Fruit fly (Drosophila melanogaster) whole organism, embryonic: ENCODE measurements around the gene Ae2.

Experiments
- Atf3 ChIP-seq: fragments of 200-800 bp; sonication (Bioruptor generic); optimal IDR thresholded peaks from 3 replicates; lab custom pipeline; 2016; ENCODE audit warnings: missing biosample characterization, missing genetic modification characterization
- CG10147 ChIP-seq: fragments of 200-800 bp; sonication (Bioruptor generic); optimal IDR thresholded peaks from 2 replicates; lab custom pipeline; 2019; ENCODE audit warnings: missing biosample characterization, mild to moderate bottlenecking, missing genetic modification characterization, moderate library complexity
- CG10431 ChIP-seq: fragments of 200-800 bp; sonication (Bioruptor generic); optimal IDR thresholded peaks from 3 replicates; lab custom pipeline; 2018; ENCODE audit warnings: missing biosample characterization, mild to moderate bottlenecking, missing genetic modification characterization
- CG10654 ChIP-seq: fragments of 200-800 bp; sonication (Bioruptor generic); optimal IDR thresholded peaks from 2 replicates; lab custom pipeline; 2016; ENCODE audit warnings: missing biosample characterization, missing genetic modification characterization
- CG11723 ChIP-seq: fragments of 200-800 bp; sonication (Bioruptor generic); optimal IDR thresholded peaks from 2 replicates; lab custom pipeline; 2017; ENCODE audit warnings: missing biosample characterization, mild to moderate bottlenecking, missing genetic modification characterization
- CG12071 ChIP-seq: fragments of 200-800 bp; sonication (Bioruptor generic); optimal IDR thresholded peaks from 3 replicates; lab custom pipeline; 2018; ENCODE audit warnings: missing biosample characterization, mild to moderate bottlenecking, missing genetic modification characterization
- CG12104 ChIP-seq: fragments of 200-800 bp; sonication (Bioruptor generic); optimal IDR thresholded peaks from 3 replicates; lab custom pipeline; 2016; ENCODE audit warnings: missing biosample characterization, missing genetic modification characterization
- CG14860 ChIP-seq: fragments of 200-800 bp; sonication (Bioruptor generic); IDR thresholded peaks from 3 replicates; pipeline ENCODE4 v1.3.6; 2022; ENCODE audit warnings: missing biosample characterization, missing genetic modification characterization; ENCODE audit not compliant: partially characterized antibody
- CG15479 ChIP-seq: fragments of 200-800 bp; sonication (Bioruptor generic); optimal IDR thresholded peaks from 3 replicates; lab custom pipeline; 2019; ENCODE audit warnings: missing biosample characterization, mild to moderate bottlenecking, missing genetic modification characterization, moderate library complexity
- CG1603 ChIP-seq: fragments of 200-800 bp; sonication (Bioruptor generic); optimal IDR thresholded peaks from 2 replicates; lab custom pipeline; 2019; ENCODE audit warnings: missing biosample characterization, mild to moderate bottlenecking, missing genetic modification characterization, moderate library complexity
- CG17359 ChIP-seq: fragments of 200-800 bp; sonication (Bioruptor generic); optimal IDR thresholded peaks from 3 replicates; lab custom pipeline; 2018; ENCODE audit warnings: missing biosample characterization, mild to moderate bottlenecking, missing genetic modification characterization, moderate library complexity
- CG3065 ChIP-seq: fragments of 200-800 bp; sonication (Bioruptor generic); optimal IDR thresholded peaks from 2 replicates; lab custom pipeline; 2016; ENCODE audit warnings: missing biosample characterization, missing genetic modification characterization
- CG3163 ChIP-seq: fragments of 200-800 bp; sonication (Bioruptor generic); optimal IDR thresholded peaks from 3 replicates; lab custom pipeline; 2016; ENCODE audit warnings: missing biosample characterization, missing genetic modification characterization
- CG3407 ChIP-seq: fragments of 200-800 bp; sonication (Bioruptor generic); optimal IDR thresholded peaks from 2 replicates; lab custom pipeline; 2018; ENCODE audit warnings: missing biosample characterization, mild to moderate bottlenecking, missing genetic modification characterization
- CG43689 ChIP-seq: fragments of 200-800 bp; sonication (Bioruptor generic); IDR thresholded peaks from 2 replicates; pipeline ENCODE4 v1.3.6; 2022; ENCODE audit warnings: missing biosample characterization, missing genetic modification characterization
- CG5245 ChIP-seq: fragments of 200-800 bp; sonication (Bioruptor generic); optimal IDR thresholded peaks from 3 replicates; lab custom pipeline; 2016; ENCODE audit warnings: missing biosample characterization, missing genetic modification characterization
- CG6175 ChIP-seq: fragments of 200-800 bp; sonication (Bioruptor generic); IDR thresholded peaks from 3 replicates; pipeline ENCODE4 v1.3.6; 2022; ENCODE audit warnings: missing biosample characterization, missing genetic modification characterization
- CG7556 ChIP-seq: fragments of 200-800 bp; sonication (Bioruptor generic); optimal IDR thresholded peaks from 2 replicates; lab custom pipeline; 2017; ENCODE audit warnings: missing biosample characterization, mild to moderate bottlenecking, missing genetic modification characterization
- CG8944 ChIP-seq: fragments of 200-800 bp; sonication (Bioruptor generic); optimal IDR thresholded peaks from 3 replicates; lab custom pipeline; 2016; ENCODE audit warnings: missing biosample characterization, missing genetic modification characterization
- CG9876 ChIP-seq: fragments of 200-800 bp; sonication (Bioruptor generic); optimal IDR thresholded peaks from 2 replicates; lab custom pipeline; 2016; ENCODE audit warnings: missing biosample characterization, missing genetic modification characterization
- CkIIα-i1 ChIP-seq: fragments of 200-800 bp; sonication (Bioruptor generic); IDR thresholded peaks from 2 replicates; pipeline ENCODE4 v1.3.6; 2022; ENCODE audit warnings: missing biosample characterization, missing genetic modification characterization
- D19B ChIP-seq: fragments of 200-800 bp; sonication (Bioruptor generic); optimal IDR thresholded peaks from 2 replicates; lab custom pipeline; 2017; ENCODE audit warnings: missing biosample characterization, mild to moderate bottlenecking, missing genetic modification characterization
- Dek ChIP-seq: fragments of 200-800 bp; sonication (Bioruptor generic); optimal IDR thresholded peaks from 3 replicates; lab custom pipeline; 2019; ENCODE audit warnings: missing biosample characterization, mild to moderate bottlenecking, missing genetic modification characterization, moderate library complexity
- E2f2 ChIP-seq: fragments of 200-800 bp; sonication (Bioruptor generic); IDR thresholded peaks from 2 replicates; pipeline ENCODE4 v1.3.6; 2022; ENCODE audit warnings: missing biosample characterization, missing genetic modification characterization
- Eip74EF ChIP-seq, 2 experiments: fragments of 200-800 bp in 1 of 2; fragments of >200 bp in 1 of 2; sonication (Bioruptor generic) in 1 of 2; optimal IDR thresholded peaks; 2 replicates each; lab custom pipeline; 2017 to 2019; ENCODE audit warnings: missing biosample characterization in 2 of 2, missing genetic modification characterization in 2 of 2, mild to moderate bottlenecking in 1 of 2, moderate library complexity in 1 of 2
- Ets65A ChIP-seq: fragments of 200-800 bp; sonication (Bioruptor generic); peaks from one replicate; lab custom pipeline; 2016; ENCODE audit warnings: missing biosample characterization, missing genetic modification characterization
- HLH54F ChIP-seq: fragments of 200-800 bp; sonication (Bioruptor generic); optimal IDR thresholded peaks from 3 replicates; lab custom pipeline; 2016; ENCODE audit warnings: missing biosample characterization, missing genetic modification characterization
- Hr39 ChIP-seq: fragments of >200 bp; optimal IDR thresholded peaks from 2 replicates; lab custom pipeline; 2017
- Hsf ChIP-seq: fragments of 200-800 bp; sonication (Bioruptor generic); optimal IDR thresholded peaks from 3 replicates; lab custom pipeline; 2016; ENCODE audit warnings: missing biosample characterization, missing genetic modification characterization
- Lhr ChIP-seq: fragments of 200-800 bp; sonication (Bioruptor generic); optimal IDR thresholded peaks from 3 replicates; lab custom pipeline; 2017; ENCODE audit warnings: mild to moderate bottlenecking, missing biosample characterization, missing genetic modification reagents, missing genetic modification characterization
- Lpt ChIP-seq: fragments of >200 bp; optimal IDR thresholded peaks from 2 replicates; lab custom pipeline; 2018; ENCODE audit warnings: missing biosample characterization, missing genetic modification characterization
- MBD-R2 ChIP-seq: fragments of 200-800 bp; sonication (Bioruptor generic); IDR thresholded peaks from 2 replicates; pipeline ENCODE4 v1.3.6; 2022; ENCODE audit warnings: missing biosample characterization, missing genetic modification characterization
- Mes4 ChIP-seq: fragments of 200-800 bp; sonication (Bioruptor generic); optimal IDR thresholded peaks from 2 replicates; lab custom pipeline; 2016; ENCODE audit warnings: missing biosample characterization, missing genetic modification characterization
- Optix ChIP-seq: fragments of 200-800 bp; sonication (Bioruptor generic); IDR thresholded peaks from 3 replicates; pipeline ENCODE4 v1.3.6; 2022; ENCODE audit warnings: missing biosample characterization, missing genetic modification characterization
- ato ChIP-seq: fragments of 200-800 bp; sonication (Bioruptor generic); IDR thresholded peaks from 2 replicates; pipeline ENCODE4 v1.3.6; 2022; ENCODE audit warnings: missing biosample characterization, missing genetic modification characterization; ENCODE audit not compliant: partially characterized antibody
- cad ChIP-seq: fragments of >200 bp; optimal IDR thresholded peaks from 2 replicates; lab custom pipeline; 2017; ENCODE audit warnings: missing biosample characterization, missing genetic modification characterization
- fru ChIP-seq: fragments of >200 bp; optimal IDR thresholded peaks from 2 replicates; lab custom pipeline; 2017
- fu2 ChIP-seq: fragments of 200-800 bp; sonication (Bioruptor generic); optimal IDR thresholded peaks from 2 replicates; lab custom pipeline; 2016; ENCODE audit warnings: missing biosample characterization, missing genetic modification characterization
- hth ChIP-seq: fragments of >200 bp; optimal IDR thresholded peaks from 2 replicates; lab custom pipeline; 2017; ENCODE audit warnings: inconsistent platforms
- jigr1 ChIP-seq: fragments of 200-800 bp; sonication (Bioruptor generic); IDR thresholded peaks from 3 replicates; pipeline ENCODE4 v1.3.6; 2022; ENCODE audit warnings: missing biosample characterization, missing genetic modification characterization
- lov ChIP-seq, 2 experiments: fragments of 200-800 bp in 1 of 2; fragments of >200 bp in 1 of 2; sonication (Bioruptor generic) in 1 of 2; IDR thresholded peaks in 1 of 2; optimal IDR thresholded peaks in 1 of 2; 2 replicates in 1 of 2; 3 replicates in 1 of 2; pipeline versions ENCODE4 v1.3.6 to Lab custom; 2017 to 2022; ENCODE audit warnings: missing biosample characterization in 1 of 2, missing genetic modification characterization in 1 of 2
- maf-S ChIP-seq: fragments of 200-800 bp; sonication (Bioruptor generic); optimal IDR thresholded peaks from 2 replicates; lab custom pipeline; 2016; ENCODE audit warnings: missing biosample characterization, missing genetic modification characterization
- mld ChIP-seq: fragments of 200-800 bp; sonication (Bioruptor generic); IDR thresholded peaks from 3 replicates; pipeline ENCODE4 v1.3.6; 2022; ENCODE audit warnings: missing biosample characterization, missing genetic modification characterization; ENCODE audit not compliant: partially characterized antibody
- oc ChIP-seq: fragments of 200-800 bp; sonication (Bioruptor generic); optimal IDR thresholded peaks from 2 replicates; lab custom pipeline; 2018; ENCODE audit warnings: missing biosample characterization, mild to moderate bottlenecking, missing genetic modification characterization, moderate library complexity
- otp ChIP-seq: fragments of 200-800 bp; sonication (Bioruptor generic); IDR thresholded peaks from 3 replicates; pipeline ENCODE4, ENCODE4 v1.3.6; 2022; ENCODE audit warnings: missing biosample characterization, missing genetic modification characterization
- pan ChIP-seq, 4 experiments: fragments of >200 bp in 3 of 4; fragments of 200-800 bp in 1 of 4; sonication (Bioruptor generic) in 1 of 4; optimal IDR thresholded peaks in 3 of 4; IDR thresholded peaks in 1 of 4; 2 replicates each; pipeline versions ENCODE4 v1.3.6 to Lab custom; 2017 to 2022; ENCODE audit warnings: missing biosample characterization in 2 of 4, missing genetic modification characterization in 2 of 4, mixed read lengths in 1 of 4
- pum ChIP-seq: fragments of 200-800 bp; sonication (Bioruptor generic); optimal IDR thresholded peaks from 2 replicates; lab custom pipeline; 2016; ENCODE audit warnings: missing biosample characterization, missing genetic modification characterization
- sens ChIP-seq: fragments of 200-800 bp; sonication (Bioruptor generic); peaks from one replicate; lab custom pipeline; 2016; ENCODE audit warnings: missing biosample characterization, missing genetic modification characterization
- toy ChIP-seq: fragments of 200-800 bp; sonication (Bioruptor generic); IDR thresholded peaks from 2 replicates; pipeline ENCODE4 v1.3.6; 2022; ENCODE audit warnings: missing biosample characterization, missing genetic modification characterization
- tx ChIP-seq: fragments of 200-800 bp; sonication (Bioruptor generic); optimal IDR thresholded peaks from 2 replicates; lab custom pipeline; 2016; ENCODE audit warnings: missing biosample characterization, missing genetic modification characterization

Gene Ae2

DNA sequence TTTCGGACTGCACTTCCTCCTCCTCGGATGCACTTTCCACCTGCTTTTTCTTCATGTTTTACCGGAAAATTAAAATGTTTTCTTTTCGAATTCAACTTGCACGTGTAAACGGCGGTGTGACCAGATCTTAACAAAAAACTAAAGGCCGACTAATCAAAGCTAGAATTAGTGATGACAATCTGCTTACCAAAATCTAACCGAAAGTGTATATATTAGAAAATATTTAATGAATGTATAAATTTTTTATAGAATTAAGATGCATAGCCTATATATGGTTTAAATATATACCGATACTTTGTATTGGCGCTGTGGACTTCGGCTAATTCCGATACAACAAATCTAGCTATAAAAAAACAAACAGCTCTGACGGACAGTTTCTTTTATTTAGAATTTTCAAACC, 44.4 kb upstream of the Ae2 start, which contains the start of the genes CG18178 and CG14174 (continued):
- TF ChIP-seq fru (lab: Kevin White, UChicago) (no peak), CG5245 (GFP tag; lab: Kevin White, UChicago) (peak; percentile 41), Eip74EF (GFP tag; optimal IDR thresholded peaks at IDR 0.05; lab: Kevin White, UChicago) (no peak), mld (GFP tag; lab: Robert Waterston, UW) (no peak), CG3163 (no peak), Lhr (GFP tag; lab: Kevin White, UChicago) (peak; percentile 13), CG12071 (no peak), CG9876 (GFP tag; lab: Kevin White, UChicago) (no peak), fu2 (GFP tag; lab: Kevin White, UChicago) (no peak), Atf3 (GFP tag; lab: Kevin White, UChicago) (no peak), oc (tag; lab: Kevin White, UChicago) (no peak), lov (optimal IDR thresholded peaks at IDR 0.05; lab: Kevin White, UChicago) (no peak), lov (GFP tag; IDR thresholded peaks at IDR 0.05; lab: Robert Waterston, UW) (no peak), CG1603 (tag; lab: Kevin White, UChicago) (no peak), Optix (GFP tag; lab: Robert Waterston, UW) (no peak), hth (lab: Kevin White, UChicago) (no peak), cad (GFP tag; lab: Kevin White, UChicago) (no peak), maf-S (GFP tag; lab: Kevin White, UChicago) (no peak), D19B (GFP tag; lab: Kevin White, UChicago) (no peak), sens (GFP tag; lab: Kevin White, UChicago) (peak; percentile 89), CG6175 (GFP tag; lab: Robert Waterston, UW) (no peak), MBD-R2 (GFP tag; lab: Robert Waterston, UW) (peak; percentile 88), CG15479 (GFP tag; lab: Kevin White, UChicago) (no peak), CG7556 (GFP tag; lab: Kevin White, UChicago) (peak; percentile 35), CG10654 (GFP tag; lab: Kevin White, UChicago) (peak; percentile 49), pan (optimal IDR thresholded peaks at IDR 0.05; lab: Kevin White, UChicago) (no peak), pan (GFP tag; optimal IDR thresholded peaks at IDR 0.05 in 1 of 2, IDR thresholded peaks at IDR 0.05 in 1 of 2) (peak in 1 of 2 experiments; percentile 51), CG43689 (GFP tag; lab: Robert Waterston, UW) (no peak), CkIIα-i1 (GFP tag; lab: Robert Waterston, UW) (no peak), CG17359 (peak; percentile 53), pum (GFP tag; lab: Kevin White, UChicago) (no peak), CG10431 (GFP tag; lab: Kevin White, UChicago) (peak; percentile 42), tx (no peak)

DNA sequence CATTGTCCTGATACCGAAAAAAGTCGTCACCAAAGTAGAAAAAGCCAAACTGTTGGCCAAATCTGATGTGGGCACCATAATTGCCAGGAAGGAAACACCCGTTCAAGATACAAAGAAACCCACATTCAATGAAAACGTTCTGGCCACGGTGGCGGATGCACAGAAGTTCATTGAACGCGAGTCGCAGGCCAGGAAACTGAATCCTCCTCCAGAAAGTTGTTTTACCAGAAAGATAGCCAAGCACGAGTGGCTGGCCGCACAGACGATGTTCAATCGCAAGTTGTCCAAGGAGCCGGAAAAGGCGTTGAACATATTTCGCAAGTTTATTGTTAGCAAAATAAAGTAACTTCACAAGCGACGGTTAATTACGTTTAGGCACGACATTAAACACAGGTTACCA, 43.2 kb upstream of the Ae2 start:
- TF ChIP-seq Dek (tag; lab: Kevin White, UChicago) (no peak), Ets65A (peak; percentile 91)
- TF ChIP-seq, all 482 proteins: peak for 1

DNA sequence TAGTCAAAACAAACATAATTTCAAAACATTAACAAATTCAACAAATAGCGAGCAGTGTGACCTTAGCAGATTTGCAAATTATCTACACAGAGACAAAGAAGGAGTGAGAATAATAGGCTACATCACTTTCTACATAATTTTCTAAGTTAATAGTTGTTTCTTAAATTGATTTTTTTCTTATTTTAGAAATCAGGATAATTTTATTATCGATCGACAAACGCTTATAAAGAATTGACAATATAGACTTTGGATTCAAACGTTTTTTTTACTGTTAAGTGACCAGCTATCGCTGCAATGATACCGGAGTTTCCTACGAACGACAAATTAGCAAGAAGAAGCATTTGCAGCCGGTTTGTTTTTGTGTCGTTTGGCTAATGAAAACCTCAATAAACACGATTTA, 40.2 kb upstream of the Ae2 start, which contains the start of the genes nbs and defl:
Gene nbs (minus strand): TSS at position 87 of the 400 bp plus-strand sequence.
Gene defl (plus strand): TSS at position 316 of the 400 bp plus-strand sequence.
- TF ChIP-seq E2f2 (GFP tag; lab: Robert Waterston, UW) (peak; percentile 60), ato (GFP tag; lab: Robert Waterston, UW) (no peak), HLH54F (GFP tag; lab: Kevin White, UChicago) (peak; percentile 76), Lpt (GFP tag; lab: Kevin White, UChicago) (no peak), Hr39 (lab: Kevin White, UChicago) (no peak), jigr1 (GFP tag; lab: Robert Waterston, UW) (no peak), CG14860 (GFP tag; lab: Robert Waterston, UW) (peak; percentile 31; the same call in 1 of the 3 replicates), toy (GFP tag; lab: Robert Waterston, UW) (no peak), CG10147 (GFP tag; lab: Kevin White, UChicago) (peak; percentile 53), otp (GFP tag; lab: Robert Waterston, UW) (no peak), CG12104 (GFP tag; lab: Kevin White, UChicago) (peak; percentile 53), CG11723 (GFP tag; lab: Kevin White, UChicago) (no peak), fru (lab: Kevin White, UChicago) (no peak), Mes4 (peak; percentile 8), Hsf (GFP tag; lab: Kevin White, UChicago) (peak; percentile 74), pum (GFP tag; lab: Kevin White, UChicago) (peak; percentile 61), CG8944 (peak; percentile 50), CG5245 (GFP tag; lab: Kevin White, UChicago) (peak; percentile 32), CG3065 (GFP tag; lab: Kevin White, UChicago) (peak; percentile 32), CG3407 (GFP tag; lab: Kevin White, UChicago) (no peak)
